Worm (Caenorhabditis elegans) whole organism, young adult: ENCODE data around the gene E02H9.6.

Source experiments
- dox-1 ChIP-seq: fragments of 200-800 bp; sonication (Bioruptor generic); IDR thresholded peaks from 2 replicates; pipeline ENCODE4 v1.3.6; 2022; ENCODE audit warnings: missing genetic modification reagents, missing genetic modification characterization, missing compliant biosample characterization
- efl-1 ChIP-seq: fragments of 150-350 bp; optimal IDR thresholded peaks from 2 replicates; lab custom pipeline; 2014; ENCODE audit warnings: missing biosample characterization, missing genetic modification reagents, missing genetic modification characterization
- ekl-4 ChIP-seq: fragments of 200-800 bp; sonication (Bioruptor generic); IDR thresholded peaks from 2 replicates; pipeline ENCODE4 v1.3.6; 2022; ENCODE audit warnings: missing genetic modification reagents, missing genetic modification characterization, missing compliant biosample characterization
- lsl-1 ChIP-seq: fragments of 200-800 bp; sonication (Bioruptor generic); optimal IDR thresholded peaks from 2 replicates; lab custom pipeline; 2018; ENCODE audit warnings: mild to moderate bottlenecking, missing genetic modification characterization, moderate library complexity, missing compliant biosample characterization
- nhr-179 ChIP-seq: sonication (generic microtip); optimal IDR thresholded peaks from 2 replicates; lab custom pipeline; 2016; ENCODE audit warnings: mild to moderate bottlenecking, missing genetic modification characterization, missing compliant biosample characterization
- rcor-1 ChIP-seq: fragments of 200-800 bp; sonication (Bioruptor generic); IDR thresholded peaks from 2 replicates; pipeline ENCODE4 v1.3.6; 2022; ENCODE audit warnings: missing genetic modification reagents, missing genetic modification characterization, missing compliant biosample characterization
- unc-62 ChIP-seq: fragments of 150-350 bp; optimal IDR thresholded peaks from 2 replicates; lab custom pipeline; 2014; ENCODE audit warnings: missing biosample characterization, missing genetic modification reagents, missing genetic modification characterization
- zim-3 ChIP-seq: sonication (generic microtip); optimal IDR thresholded peaks from 2 replicates; lab custom pipeline; 2017; ENCODE audit warnings: mild to moderate bottlenecking, missing genetic modification characterization, moderate library complexity, missing compliant biosample characterization
- ztf-26 ChIP-seq: sonication (generic microtip); optimal IDR thresholded peaks from 2 replicates; lab custom pipeline; 2017; ENCODE audit warnings: missing genetic modification characterization, missing compliant biosample characterization

ce11 chrIII:2418981-2419380 lies 16.9 kb upstream of the E02H9.6 start:
- no peak for TF ChIP-seq efl-1 (GFP tag; lab: Kevin White, UChicago)
- TF ChIP-seq ekl-4 (GFP tag; lab: Robert Waterston, UW): no peak
- no peak for TF ChIP-seq unc-62 (GFP tag; lab: Kevin White, UChicago)
- no peak for TF ChIP-seq ztf-26
- no peak for TF ChIP-seq lsl-1 (GFP tag; lab: Kevin White, UChicago)
- TF ChIP-seq zim-3 (tag; lab: Kevin White, UChicago): no peak
- no peak for TF ChIP-seq rcor-1 (GFP tag; lab: Robert Waterston, UW)
- no peak for TF ChIP-seq dox-1 (GFP tag; lab: Robert Waterston, UW)
- TF ChIP-seq nhr-179 (tag; lab: Kevin White, UChicago): no peak
